Worm (Caenorhabditis elegans) whole organism, L2 larva: ENCODE results near the gene CC8.3.

Source experiments
- C34F6.9 ChIP-seq: fragments of 150-350 bp; optimal IDR thresholded peaks from 2 replicates; lab custom pipeline; 2014; ENCODE audit warnings: missing biosample characterization, missing genetic modification characterization
- F13H6.1 ChIP-seq: sonication (generic microtip); optimal IDR thresholded peaks from 2 replicates; lab custom pipeline; 2016; ENCODE audit warnings: missing genetic modification characterization, missing compliant biosample characterization
- R02D3.7 ChIP-seq: fragments of 150-350 bp; optimal IDR thresholded peaks from 2 replicates; lab custom pipeline; 2014; ENCODE audit warnings: missing biosample characterization, missing genetic modification characterization
- Y55F3AM.14 ChIP-seq: fragments of 200-800 bp; sonication (Bioruptor generic); optimal IDR thresholded peaks from 2 replicates; lab custom pipeline; 2018; ENCODE audit warnings: mild to moderate bottlenecking, missing genetic modification characterization, missing compliant biosample characterization
- ZK546.5 ChIP-seq: sonication (generic microtip); optimal IDR thresholded peaks from 2 replicates; lab custom pipeline; 2017; ENCODE audit warnings: missing biosample characterization, missing genetic modification characterization
- alr-1 ChIP-seq: fragments of 150-350 bp; optimal IDR thresholded peaks from 2 replicates; lab custom pipeline; 2014; ENCODE audit warnings: missing biosample characterization, missing genetic modification characterization
- aly-2 ChIP-seq: fragments of 150-350 bp; optimal IDR thresholded peaks from 2 replicates; lab custom pipeline; 2014; ENCODE audit warnings: missing biosample characterization, missing genetic modification characterization
- ama-1 ChIP-seq: fragments of 150-350 bp; optimal IDR thresholded peaks from 2 replicates; lab custom pipeline; 2018; ENCODE audit warnings: inconsistent platforms
- blmp-1 ChIP-seq: sonication (generic microtip); optimal IDR thresholded peaks from 2 replicates; lab custom pipeline; 2017; ENCODE audit warnings: missing genetic modification characterization, mild to moderate bottlenecking, missing compliant biosample characterization, antibody characterized with exemption, moderate library complexity; ENCODE audit not compliant: insufficient read depth
- ceh-82 ChIP-seq: fragments of 150-350 bp; optimal IDR thresholded peaks from 2 replicates; lab custom pipeline; 2014; ENCODE audit warnings: missing biosample characterization, missing genetic modification characterization
- crh-2 ChIP-seq: sonication (generic microtip); optimal IDR thresholded peaks from 2 replicates; lab custom pipeline; 2017; ENCODE audit warnings: missing biosample characterization, missing genetic modification characterization
- dmd-4 ChIP-seq: sonication (generic microtip); optimal IDR thresholded peaks from 2 replicates; lab custom pipeline; 2017; ENCODE audit warnings: missing biosample characterization, missing genetic modification characterization
- egl-27 ChIP-seq: sonication (generic microtip); optimal IDR thresholded peaks from 3 replicates; lab custom pipeline; 2017; ENCODE audit warnings: missing biosample characterization, missing genetic modification reagents, missing genetic modification characterization
- elt-1 ChIP-seq: fragments of 150-350 bp; optimal IDR thresholded peaks from 2 replicates; lab custom pipeline; 2014; ENCODE audit warnings: missing biosample characterization, missing genetic modification characterization
- elt-3 ChIP-seq: sonication (generic microtip); optimal IDR thresholded peaks from 2 replicates; lab custom pipeline; 2017; ENCODE audit warnings: missing biosample characterization, missing genetic modification characterization
- fos-1 ChIP-seq: fragments of 150-350 bp; optimal IDR thresholded peaks from 2 replicates; lab custom pipeline; 2014; ENCODE audit warnings: missing biosample characterization, missing genetic modification characterization
- gmeb-1 ChIP-seq: fragments of 150-350 bp; optimal IDR thresholded peaks from 2 replicates; lab custom pipeline; 2014; ENCODE audit warnings: missing biosample characterization, missing genetic modification characterization
- lin-11 ChIP-seq: fragments of 150-350 bp; sonication (generic microtip); optimal IDR thresholded peaks from 2 replicates; lab custom pipeline; 2014; ENCODE audit warnings: missing biosample characterization, missing genetic modification characterization, inconsistent platforms, mixed read lengths
- lin-13 ChIP-seq: fragments of 150-350 bp; optimal IDR thresholded peaks from 2 replicates; lab custom pipeline; 2014; ENCODE audit warnings: missing biosample characterization, missing genetic modification reagents, missing genetic modification characterization
- lin-39 ChIP-seq: fragments of 150-350 bp; optimal IDR thresholded peaks from 2 replicates; lab custom pipeline; 2014; ENCODE audit warnings: missing biosample characterization, missing genetic modification reagents, missing genetic modification characterization
- lsy-2 ChIP-seq, 2 experiments: fragments of 150-350 bp in 1 of 2; sonication (generic microtip) in 1 of 2; optimal IDR thresholded peaks; 2 replicates each; lab custom pipeline; 2014 to 2017; ENCODE audit warnings: missing biosample characterization in 2 of 2, missing genetic modification characterization in 2 of 2
- mbf-1 ChIP-seq: sonication (generic microtip); optimal IDR thresholded peaks from 2 replicates; lab custom pipeline; 2017; ENCODE audit warnings: missing biosample characterization, missing genetic modification characterization
- mdl-1 ChIP-seq, 2 experiments: fragments of 150-350 bp in 1 of 2; sonication (generic microtip) in 1 of 2; optimal IDR thresholded peaks; 2 replicates each; lab custom pipeline; 2017; ENCODE audit warnings: missing biosample characterization in 2 of 2, missing genetic modification characterization in 2 of 2
- nhr-10 ChIP-seq: sonication (generic microtip); optimal IDR thresholded peaks from 2 replicates; lab custom pipeline; 2017; ENCODE audit warnings: missing biosample characterization, missing genetic modification characterization
- nhr-129 ChIP-seq: fragments of 150-350 bp; optimal IDR thresholded peaks from 2 replicates; lab custom pipeline; 2014; ENCODE audit warnings: missing biosample characterization, missing genetic modification characterization
- nhr-21 ChIP-seq: fragments of 150-350 bp; optimal IDR thresholded peaks from 2 replicates; lab custom pipeline; 2014; ENCODE audit warnings: missing biosample characterization, missing genetic modification characterization
- nhr-25 ChIP-seq: fragments of 150-350 bp; sonication (generic microtip); optimal IDR thresholded peaks from 3 replicates; lab custom pipeline; 2014; ENCODE audit warnings: missing biosample characterization, missing genetic modification characterization
- nhr-77 ChIP-seq: fragments of 150-350 bp; optimal IDR thresholded peaks from 2 replicates; lab custom pipeline; 2014; ENCODE audit warnings: missing biosample characterization, missing genetic modification characterization
- peb-1 ChIP-seq: fragments of 150-350 bp; optimal IDR thresholded peaks from 2 replicates; lab custom pipeline; 2014; ENCODE audit warnings: missing biosample characterization, missing genetic modification characterization
- sem-4 ChIP-seq: fragments of 150-350 bp; optimal IDR thresholded peaks from 2 replicates; lab custom pipeline; 2014; ENCODE audit warnings: missing biosample characterization, missing genetic modification reagents, missing genetic modification characterization
- skn-1 ChIP-seq: sonication (generic microtip); optimal IDR thresholded peaks from 2 replicates; lab custom pipeline; 2017; ENCODE audit warnings: missing biosample characterization, missing genetic modification characterization
- sma-3 ChIP-seq: sonication (generic microtip); optimal IDR thresholded peaks from 2 replicates; lab custom pipeline; 2016; ENCODE audit warnings: missing genetic modification reagents, missing genetic modification characterization, missing compliant biosample characterization
- sma-9 ChIP-seq, 2 experiments: fragments of 150-350 bp in 1 of 2; sonication (generic microtip) in 1 of 2; optimal IDR thresholded peaks; 2 replicates each; lab custom pipeline; 2014 to 2016; ENCODE audit warnings: missing genetic modification characterization in 2 of 2, mild to moderate bottlenecking in 1 of 2, missing biosample characterization in 1 of 2, missing compliant biosample characterization in 1 of 2, missing genetic modification reagents in 1 of 2, moderate library complexity in 1 of 2
- snpc-4 ChIP-seq: fragments of 150-350 bp; optimal IDR thresholded peaks from 2 replicates; lab custom pipeline; 2014; ENCODE audit warnings: missing biosample characterization, missing genetic modification characterization
- unc-62 ChIP-seq: fragments of 150-350 bp; optimal IDR thresholded peaks from 2 replicates; lab custom pipeline; 2014; ENCODE audit warnings: missing biosample characterization, missing genetic modification reagents, missing genetic modification characterization
- zag-1 ChIP-seq: fragments of 150-350 bp; optimal IDR thresholded peaks from 2 replicates; lab custom pipeline; 2014; ENCODE audit warnings: missing biosample characterization, missing genetic modification characterization
- ztf-1 ChIP-seq: fragments of 200-800 bp; sonication (Bioruptor generic); conservative IDR thresholded peaks from 2 replicates; pipeline ENCODE4 v1.3.6; 2022; ENCODE audit warnings: missing genetic modification characterization, missing compliant biosample characterization
- ztf-11 ChIP-seq: sonication (generic microtip); optimal IDR thresholded peaks from 2 replicates; lab custom pipeline; 2017; ENCODE audit warnings: missing biosample characterization, missing genetic modification characterization

CC8.3 gene

DNA sequence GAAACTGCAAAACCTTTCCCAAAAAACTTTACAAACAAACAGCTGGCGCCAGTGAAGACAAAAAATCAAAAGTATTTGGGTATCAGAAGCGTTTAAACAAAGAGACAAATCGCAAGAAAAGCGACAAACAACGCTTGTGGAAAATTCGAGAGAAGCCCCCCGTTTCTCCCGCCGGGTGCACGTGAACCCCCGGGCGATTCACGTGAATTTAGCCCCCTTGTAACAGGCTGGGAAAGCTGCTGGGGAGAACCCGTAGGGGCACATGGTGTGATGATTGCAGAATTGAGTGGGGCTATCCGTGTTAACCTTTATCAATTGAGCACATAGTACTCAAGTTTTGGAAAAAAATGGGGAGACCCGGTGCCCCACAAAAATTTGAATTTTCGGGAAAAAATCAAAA is 12.1 kb upstream of the CC8.3 start (continued):
- TF ChIP-seq sma-9 (GFP tag; optimal IDR thresholded peaks at IDR 0.05; lab: Kevin White, UChicago): peak; percentile 99
- TF ChIP-seq sma-9 (tag; optimal IDR thresholded peaks at IDR 0.05; lab: Kevin White, UChicago): no peak
- peak; percentile 95 for TF ChIP-seq F13H6.1 (tag; lab: Kevin White, UChicago)
- TF ChIP-seq lin-11 (tag; lab: Kevin White, UChicago): peak; percentile 3
- TF ChIP-seq aly-2 (tag; lab: Kevin White, UChicago): no peak
- peak; percentile 65 for TF ChIP-seq sma-3 (GFP tag; lab: Kevin White, UChicago)
- peak; percentile 33 for TF ChIP-seq gmeb-1
- no peak for TF ChIP-seq R02D3.7
- no peak for TF ChIP-seq skn-1
- no peak for TF ChIP-seq sem-4
- no peak for TF ChIP-seq lin-39 (tag; lab: Kevin White, UChicago)
- TF ChIP-seq nhr-77: no peak
- no peak for TF ChIP-seq snpc-4
- TF ChIP-seq unc-62: no peak

DNA sequence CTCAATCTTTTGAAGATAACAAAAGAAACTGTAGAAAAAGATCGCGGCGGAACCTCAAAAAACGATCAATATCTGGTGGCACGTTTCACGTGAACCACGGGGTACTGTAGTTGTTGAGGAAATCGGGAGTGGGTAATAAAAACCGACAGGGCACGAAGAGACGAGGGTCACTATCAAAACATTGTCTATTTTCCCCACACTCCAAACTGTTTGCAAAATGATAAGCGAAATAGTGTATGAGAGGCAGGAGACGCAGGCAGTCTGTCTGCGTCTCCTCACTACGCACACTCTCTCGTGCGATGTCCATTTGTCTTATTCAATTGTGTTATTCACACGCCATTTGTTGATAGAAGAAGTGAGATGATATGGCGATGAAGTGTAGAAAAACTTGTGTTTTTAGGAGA is 11.3 kb upstream of the CC8.3 start:
- no peak for TF ChIP-seq peb-1 (tag; lab: Kevin White, UChicago)
- TF ChIP-seq sma-3 (GFP tag; lab: Kevin White, UChicago): peak; percentile 91
- peak; percentile 64 for TF ChIP-seq crh-2 (tag; lab: Kevin White, UChicago)
- TF ChIP-seq mdl-1 (tag; optimal IDR thresholded peaks at IDR 0.05; lab: Kevin White, UChicago): peak; percentile 6 to 65
- TF ChIP-seq fos-1 (tag; lab: Kevin White, UChicago): peak; percentile 41
- TF ChIP-seq unc-62: no peak
- peak; percentile 89 for TF ChIP-seq nhr-25 (tag; lab: Kevin White, UChicago)
- peak; percentile 96 for TF ChIP-seq sma-9 (GFP tag; optimal IDR thresholded peaks at IDR 0.05; lab: Kevin White, UChicago)
- no peak for TF ChIP-seq sma-9 (tag; optimal IDR thresholded peaks at IDR 0.05; lab: Kevin White, UChicago)
- TF ChIP-seq zag-1: no peak
- TF ChIP-seq F13H6.1 (tag; lab: Kevin White, UChicago): peak; percentile 64
- TF ChIP-seq mbf-1: no peak
- TF ChIP-seq egl-27 (tag; lab: Kevin White, UChicago): peak; percentile 32
- TF ChIP-seq nhr-129 (tag; lab: Kevin White, UChicago): peak; percentile 67
- peak; percentile 94 for TF ChIP-seq nhr-21
- peak in 1 of 2 experiments; percentile 84 for TF ChIP-seq lsy-2 (tag; optimal IDR thresholded peaks at IDR 0.05; lab: Kevin White, UChicago)
- TF ChIP-seq Y55F3AM.14 (GFP tag; lab: Kevin White, UChicago): peak; percentile 17
- TF ChIP-seq blmp-1: peak; percentile 38
- TF ChIP-seq gmeb-1: peak; percentile 70
- no peak for TF ChIP-seq lin-39 (tag; lab: Kevin White, UChicago)
- TF ChIP-seq dmd-4 (tag; lab: Kevin White, UChicago): no peak
- no peak for TF ChIP-seq elt-3 (tag; lab: Kevin White, UChicago)

DNA sequence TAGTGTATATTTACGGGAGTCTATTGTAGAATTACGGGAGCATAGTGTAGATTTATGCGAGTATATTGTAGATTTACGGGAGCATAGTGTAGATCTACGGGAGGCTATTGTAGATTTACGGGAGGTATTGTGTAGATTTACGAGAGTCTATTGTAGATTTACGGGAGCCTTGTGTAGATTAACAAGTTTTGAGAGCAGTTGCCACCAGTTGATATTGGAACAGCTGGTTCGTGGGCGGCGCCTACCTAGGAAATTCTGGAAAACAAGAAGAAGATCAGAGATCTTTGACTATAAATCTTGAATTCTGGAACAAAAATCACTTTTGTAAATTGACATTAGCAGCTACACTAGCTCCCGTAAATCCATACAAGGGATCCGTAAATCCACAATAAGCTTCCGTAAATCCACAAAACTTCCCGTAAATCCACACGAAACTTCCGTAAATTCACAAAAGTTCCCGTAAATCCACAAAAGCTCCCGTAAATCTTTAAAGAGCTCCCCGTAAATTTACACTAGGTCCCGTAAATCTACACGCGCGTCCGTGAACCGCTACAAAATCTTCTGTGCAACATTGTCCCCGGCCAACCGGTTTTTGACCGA is 10.8 kb upstream of the CC8.3 start:
- TF ChIP-seq lin-39 (tag; lab: Kevin White, UChicago) (no peak), C34F6.9 (tag; lab: Kevin White, UChicago) (no peak), unc-62 (no peak), nhr-77 (no peak), egl-27 (tag; lab: Kevin White, UChicago) (no peak), fos-1 (tag; lab: Kevin White, UChicago) (no peak), ZK546.5 (tag; lab: Kevin White, UChicago) (no peak), lin-13 (GFP tag; lab: Kevin White, UChicago) (no peak), alr-1 (no peak), ama-1 (lab: Kevin White, UChicago) (no peak), ztf-1 (GFP tag; lab: Robert Waterston, UW) (no peak), ceh-82 (tag; lab: Kevin White, UChicago) (no peak), lsy-2 (tag; optimal IDR thresholded peaks at IDR 0.05; lab: Kevin White, UChicago) (no peak), aly-2 (tag; lab: Kevin White, UChicago) (no peak), dmd-4 (tag; lab: Kevin White, UChicago) (no peak), nhr-10 (tag; lab: Kevin White, UChicago) (no peak), nhr-129 (tag; lab: Kevin White, UChicago) (no peak), elt-1 (tag; lab: Kevin White, UChicago) (no peak), Y55F3AM.14 (GFP tag; lab: Kevin White, UChicago) (no peak), ztf-11 (tag; lab: Kevin White, UChicago) (no peak)
